Worm (Caenorhabditis elegans) whole organism, late embryonic: ENCODE results near the gene R05D8.9.

Experiments
- C38D4.7 ChIP-seq: fragments of 200-800 bp; sonication (Bioruptor generic); optimal IDR thresholded peaks from 2 replicates; lab custom pipeline; 2018; ENCODE audit warnings: mild to moderate bottlenecking, missing genetic modification characterization, moderate library complexity, missing compliant biosample characterization
- F13H6.1 ChIP-seq: sonication (generic microtip); optimal IDR thresholded peaks from 2 replicates; lab custom pipeline; 2016; ENCODE audit warnings: missing genetic modification characterization, missing compliant biosample characterization
- K02D7.2 ChIP-seq: sonication (generic microtip); optimal IDR thresholded peaks from 2 replicates; lab custom pipeline; 2017; ENCODE audit warnings: mild to moderate bottlenecking, missing genetic modification characterization, missing compliant biosample characterization
- K09A11.1 ChIP-seq: sonication (generic microtip); optimal IDR thresholded peaks from 2 replicates; lab custom pipeline; 2017; ENCODE audit warnings: antibody characterized with exemption, mild to moderate bottlenecking, missing genetic modification characterization, missing compliant biosample characterization; ENCODE audit not compliant: insufficient read depth
- T23F11.4 ChIP-seq: fragments of 200-800 bp; sonication (Bioruptor generic); optimal IDR thresholded peaks from 2 replicates; lab custom pipeline; 2018; ENCODE audit warnings: mild to moderate bottlenecking, missing genetic modification characterization, missing compliant biosample characterization
- ahr-1 ChIP-seq: sonication (generic microtip); optimal IDR thresholded peaks from 2 replicates; lab custom pipeline; 2016; ENCODE audit warnings: missing genetic modification characterization, missing compliant biosample characterization
- ama-1 ChIP-seq: fragments of 150-350 bp; optimal IDR thresholded peaks from 2 replicates; lab custom pipeline; 2014
- ceh-14 ChIP-seq: sonication (generic microtip); optimal IDR thresholded peaks from 2 replicates; lab custom pipeline; 2016; ENCODE audit warnings: missing genotype, missing genetic modification characterization, missing compliant biosample characterization
- ceh-19 ChIP-seq: fragments of 200-800 bp; sonication (Bioruptor generic); optimal IDR thresholded peaks from 2 replicates; lab custom pipeline; 2018; ENCODE audit warnings: mild to moderate bottlenecking, missing genetic modification characterization, missing compliant biosample characterization
- ceh-2 ChIP-seq: sonication (generic microtip); optimal IDR thresholded peaks from 2 replicates; lab custom pipeline; 2016; ENCODE audit warnings: missing genotype, missing genetic modification characterization, missing compliant biosample characterization
- ceh-22 ChIP-seq: sonication (generic microtip); optimal IDR thresholded peaks from 2 replicates; lab custom pipeline; 2017; ENCODE audit warnings: missing biosample characterization, missing genetic modification characterization
- ceh-30 ChIP-seq: fragments of 150-350 bp; optimal IDR thresholded peaks from 2 replicates; lab custom pipeline; 2014; ENCODE audit warnings: missing biosample characterization, missing genetic modification characterization
- ceh-31 ChIP-seq: sonication (generic microtip); optimal IDR thresholded peaks from 2 replicates; lab custom pipeline; 2016; ENCODE audit warnings: missing genetic modification characterization, missing compliant biosample characterization
- ceh-45 ChIP-seq: fragments of 200-800 bp; sonication (Bioruptor generic); IDR thresholded peaks from 2 replicates; pipeline ENCODE4 v1.3.6; 2022; ENCODE audit warnings: missing genetic modification reagents, missing genetic modification characterization, missing compliant biosample characterization
- ceh-6 ChIP-seq: fragments of 200-800 bp; sonication (Bioruptor generic); optimal IDR thresholded peaks from 2 replicates; lab custom pipeline; 2018; ENCODE audit warnings: mild to moderate bottlenecking, missing genetic modification characterization, missing compliant biosample characterization
- che-1 ChIP-seq: sonication (generic microtip); optimal IDR thresholded peaks from 2 replicates; lab custom pipeline; 2016; ENCODE audit warnings: mild to moderate bottlenecking, missing genetic modification characterization, missing compliant biosample characterization
- dmd-4 ChIP-seq: sonication (generic microtip); optimal IDR thresholded peaks from 2 replicates; lab custom pipeline; 2016; ENCODE audit warnings: borderline replicate concordance, missing genetic modification characterization, missing compliant biosample characterization
- elt-2 ChIP-seq: sonication (generic microtip); optimal IDR thresholded peaks from 2 replicates; lab custom pipeline; 2016; ENCODE audit warnings: missing genetic modification reagents, missing genetic modification characterization, missing compliant biosample characterization
- elt-4 ChIP-seq: sonication (generic microtip); optimal IDR thresholded peaks from 2 replicates; lab custom pipeline; 2016; ENCODE audit warnings: missing genetic modification characterization, missing compliant biosample characterization
- eyg-1 ChIP-seq: sonication (generic microtip); optimal IDR thresholded peaks from 2 replicates; lab custom pipeline; 2016; ENCODE audit warnings: missing genotype, missing genetic modification characterization, missing compliant biosample characterization
- fax-1 ChIP-seq: sonication (generic microtip); optimal IDR thresholded peaks from 2 replicates; lab custom pipeline; 2016; ENCODE audit warnings: missing genotype, missing genetic modification characterization, missing compliant biosample characterization
- hlh-13 ChIP-seq: fragments of 200-800 bp; sonication (Bioruptor generic); optimal IDR thresholded peaks from 2 replicates; lab custom pipeline; 2018; ENCODE audit warnings: mild to moderate bottlenecking, missing genetic modification characterization, missing compliant biosample characterization
- hlh-30 ChIP-seq: sonication (generic microtip); optimal IDR thresholded peaks from 2 replicates; lab custom pipeline; 2017; ENCODE audit warnings: antibody characterized with exemption, missing genetic modification characterization, missing compliant biosample characterization; ENCODE audit not compliant: insufficient read depth
- lim-6 ChIP-seq: sonication (generic microtip); optimal IDR thresholded peaks from 2 replicates; lab custom pipeline; 2016; ENCODE audit warnings: missing genetic modification characterization, missing compliant biosample characterization
- lin-11 ChIP-seq: fragments of 200-800 bp; sonication (Bioruptor generic); optimal IDR thresholded peaks from 2 replicates; lab custom pipeline; 2018; ENCODE audit warnings: mild to moderate bottlenecking, missing genetic modification characterization, missing compliant biosample characterization
- madf-2 ChIP-seq: sonication (generic microtip); optimal IDR thresholded peaks from 2 replicates; lab custom pipeline; 2017; ENCODE audit warnings: missing genetic modification characterization, missing compliant biosample characterization
- pha-2 ChIP-seq: sonication (generic microtip); optimal IDR thresholded peaks from 2 replicates; lab custom pipeline; 2017; ENCODE audit warnings: mild to moderate bottlenecking, missing genetic modification characterization, missing compliant biosample characterization
- pqm-1 ChIP-seq: sonication (generic microtip); optimal IDR thresholded peaks from 2 replicates; lab custom pipeline; 2016; ENCODE audit warnings: missing genetic modification characterization, missing compliant biosample characterization
- pros-1 ChIP-seq: fragments of 150-350 bp; optimal IDR thresholded peaks from 2 replicates; lab custom pipeline; 2014; ENCODE audit warnings: missing biosample characterization, missing genetic modification reagents, missing genetic modification characterization
- rnt-1 ChIP-seq: sonication (generic microtip); optimal IDR thresholded peaks from 2 replicates; lab custom pipeline; 2016; ENCODE audit warnings: missing genetic modification characterization, missing compliant biosample characterization
- sox-2 ChIP-seq: fragments of 200-800 bp; sonication (Bioruptor generic); IDR thresholded peaks from 2 replicates; pipeline ENCODE4 v1.3.6; 2022; ENCODE audit warnings: missing genetic modification reagents, missing genetic modification characterization, missing compliant biosample characterization
- tbx-2 ChIP-seq: sonication (generic microtip); optimal IDR thresholded peaks from 2 replicates; lab custom pipeline; 2016; ENCODE audit warnings: missing genetic modification characterization, missing compliant biosample characterization
- tbx-7 ChIP-seq: sonication (generic microtip); optimal IDR thresholded peaks from 2 replicates; lab custom pipeline; 2016; ENCODE audit warnings: missing genotype, missing genetic modification characterization, missing compliant biosample characterization
- ttx-3 ChIP-seq: sonication (generic microtip); optimal IDR thresholded peaks from 2 replicates; lab custom pipeline; 2016; ENCODE audit warnings: missing genetic modification reagents, missing genetic modification characterization, missing compliant biosample characterization
- unc-42 ChIP-seq: sonication (generic microtip); optimal IDR thresholded peaks from 2 replicates; lab custom pipeline; 2016; ENCODE audit warnings: missing genotype, missing genetic modification characterization, missing compliant biosample characterization
- unc-86 ChIP-seq: sonication (generic microtip); optimal IDR thresholded peaks from 2 replicates; lab custom pipeline; 2016; ENCODE audit warnings: missing genetic modification characterization, missing compliant biosample characterization
- ztf-16 ChIP-seq: sonication (generic microtip); optimal IDR thresholded peaks from 2 replicates; lab custom pipeline; 2017; ENCODE audit warnings: missing genetic modification characterization, missing compliant biosample characterization

The R05D8.9 gene

ce11 chrV:2730784-2731480, 36.4 kb downstream of the R05D8.9 start, which contains the start of gene dod-3:
Gene dod-3, minus strand, starts transcription at chrV:2731098.
- TF ChIP-seq K02D7.2 (tag; lab: Kevin White, UChicago), result no peak
- peak; percentile 78 for TF ChIP-seq elt-2 (tag; lab: Kevin White, UChicago)
- no peak for TF ChIP-seq unc-86 (tag; lab: Kevin White, UChicago)

ce11 chrV:2728236-2728635, 39.1 kb downstream of the R05D8.9 start, which contains the start of gene str-33:
Gene str-33, plus strand, starts transcription at chrV:2728536.
- TF ChIP-seq ztf-16 (tag; lab: Kevin White, UChicago) (no peak), ceh-14 (no peak), lim-6 (tag; lab: Kevin White, UChicago) (no peak), tbx-2 (tag; lab: Kevin White, UChicago) (no peak), F13H6.1 (tag; lab: Kevin White, UChicago) (no peak), C38D4.7 (GFP tag; lab: Kevin White, UChicago) (no peak), K02D7.2 (tag; lab: Kevin White, UChicago) (no peak), che-1 (tag; lab: Kevin White, UChicago) (no peak), lin-11 (tag; lab: Kevin White, UChicago) (no peak), elt-4 (tag; lab: Kevin White, UChicago) (no peak), ttx-3 (tag; lab: Kevin White, UChicago) (no peak), ceh-19 (no peak), ama-1 (no peak), K09A11.1 (tag; lab: Kevin White, UChicago) (no peak), hlh-30 (tag; lab: Kevin White, UChicago) (no peak), hlh-13 (GFP tag; lab: Kevin White, UChicago) (no peak), ceh-22 (tag; lab: Kevin White, UChicago) (no peak)

- TF ChIP-seq pqm-1 (no peak), ceh-45 (GFP tag; lab: Robert Waterston, UW) (no peak), ceh-2 (tag; lab: Kevin White, UChicago) (no peak), ceh-6 (GFP tag; lab: Kevin White, UChicago) (no peak), unc-42 (tag; lab: Kevin White, UChicago) (no peak), C38D4.7 (GFP tag; lab: Kevin White, UChicago) (no peak)
Measured at ce11 chrV:2727101-2727500, 40.3 kb downstream of the R05D8.9 start, which contains the start of gene str-13. Gene str-13, minus strand, starts transcription at chrV:2727201.

ce11 chrV:2725225-2725624, 42.1 kb downstream of the R05D8.9 start, which contains the start of gene srg-59:
Gene srg-59, minus strand, starts transcription at chrV:2725325.
- TF ChIP-seq ceh-6 (GFP tag; lab: Kevin White, UChicago) (no peak), T23F11.4 (no peak), ceh-22 (tag; lab: Kevin White, UChicago) (no peak), ceh-30 (no peak), che-1 (tag; lab: Kevin White, UChicago) (no peak), pros-1 (tag; lab: Kevin White, UChicago) (no peak), lin-11 (tag; lab: Kevin White, UChicago) (no peak), dmd-4 (tag; lab: Kevin White, UChicago) (no peak), ztf-16 (tag; lab: Kevin White, UChicago) (no peak), ceh-31 (tag; lab: Kevin White, UChicago) (no peak), sox-2 (GFP tag; lab: Robert Waterston, UW) (no peak), tbx-7 (tag; lab: Kevin White, UChicago) (no peak), rnt-1 (no peak)

ce11 chrV:2722555-2722954, 44.8 kb downstream of the R05D8.9 start, which contains the start of gene srg-60:
Gene srg-60, minus strand, starts transcription at chrV:2722655.
- TF ChIP-seq pha-2 (tag; lab: Kevin White, UChicago) (no peak), ceh-22 (tag; lab: Kevin White, UChicago) (no peak), unc-42 (tag; lab: Kevin White, UChicago) (no peak), madf-2 (no peak), elt-2 (tag; lab: Kevin White, UChicago) (no peak), unc-86 (tag; lab: Kevin White, UChicago) (no peak), fax-1 (tag; lab: Kevin White, UChicago) (no peak), eyg-1 (tag; lab: Kevin White, UChicago) (no peak), ahr-1 (no peak)
